Worm (Caenorhabditis elegans) whole organism, mixed stage, embryonic: Measurements from ENCODE around the gene T26H10.2.

Experiments used
- bed-3 ChIP-seq: fragments of 200-800 bp; sonication (Bioruptor generic); optimal IDR thresholded peaks from 3 replicates; lab custom pipeline; 2018; ENCODE audit warnings: mild to moderate bottlenecking, missing genetic modification characterization, moderate library complexity, missing compliant biosample characterization
- elt-1 ChIP-seq: sonication (generic microtip); optimal IDR thresholded peaks from 2 replicates; lab custom pipeline; 2017; ENCODE audit warnings: missing genetic modification characterization, mild to moderate bottlenecking, missing compliant biosample characterization, antibody characterized with exemption, moderate library complexity, borderline replicate concordance; ENCODE audit not compliant: insufficient read depth
- elt-3 ChIP-seq: fragments of 150-350 bp; optimal IDR thresholded peaks from 2 replicates; lab custom pipeline; 2014; ENCODE audit warnings: missing biosample characterization, missing genetic modification characterization
- mep-1 ChIP-seq: fragments of 150-350 bp; optimal IDR thresholded peaks from 2 replicates; lab custom pipeline; 2017; ENCODE audit warnings: missing biosample characterization, missing genetic modification reagents, missing genetic modification characterization, inconsistent platforms
- nhr-237 ChIP-seq: fragments of 150-350 bp; optimal IDR thresholded peaks from 2 replicates; lab custom pipeline; 2014; ENCODE audit warnings: missing biosample characterization, missing genetic modification characterization
- nhr-76 ChIP-seq: sonication (generic microtip); optimal IDR thresholded peaks from 2 replicates; lab custom pipeline; 2017; ENCODE audit warnings: missing biosample characterization, missing genetic modification characterization
- snpc-4 ChIP-seq: fragments of 150-350 bp; optimal IDR thresholded peaks from 2 replicates; lab custom pipeline; 2014; ENCODE audit warnings: missing biosample characterization, missing genetic modification characterization
- unc-39 ChIP-seq: fragments of 150-350 bp; optimal IDR thresholded peaks from 2 replicates; lab custom pipeline; 2014; ENCODE audit warnings: missing biosample characterization, missing genetic modification characterization
- unc-62 ChIP-seq: fragments of 150-350 bp; optimal IDR thresholded peaks from 2 replicates; lab custom pipeline; 2014; ENCODE audit warnings: missing biosample characterization, missing genetic modification reagents, missing genetic modification characterization
- ztf-11 ChIP-seq: fragments of 150-350 bp; optimal IDR thresholded peaks from 2 replicates; lab custom pipeline; 2014; ENCODE audit warnings: missing biosample characterization, missing genetic modification characterization

- no peak for TF ChIP-seq elt-1 (tag; lab: Kevin White, UChicago)
- TF ChIP-seq unc-62: no peak
- no peak for TF ChIP-seq nhr-76 (tag; lab: Kevin White, UChicago)
- TF ChIP-seq ztf-11 (tag; lab: Kevin White, UChicago): no peak
- no peak for TF ChIP-seq elt-3 (tag; lab: Kevin White, UChicago)
- TF ChIP-seq nhr-237 (tag; lab: Kevin White, UChicago): no peak
- TF ChIP-seq bed-3 (GFP tag; lab: Kevin White, UChicago): no peak
- no peak for TF ChIP-seq snpc-4
- no peak for TF ChIP-seq unc-39 (tag; lab: Kevin White, UChicago)
- TF ChIP-seq mep-1 (tag; lab: Kevin White, UChicago): no peak
Measured at ce11 chrV:11379341-11379740, 45.1 kb downstream of the T26H10.2 start.
